Fruit fly (Drosophila melanogaster) whole organism: ENCODE measurements around the gene CG31798.

ENCODE experiments used
- CG8478 ChIP-seq: fragments of >200 bp; optimal IDR thresholded peaks from 2 replicates; lab custom pipeline; 2018; ENCODE audit warnings: inconsistent platforms
- Dll ChIP-seq: fragments of >200 bp; optimal IDR thresholded peaks from 2 replicates; lab custom pipeline; 2017
- EcR ChIP-seq, 2 experiments: fragments of >200 bp; optimal IDR thresholded peaks; 2 replicates each; lab custom pipeline; 2017; ENCODE audit warnings: missing biosample characterization in 2 of 2, missing genetic modification characterization in 2 of 2, missing genetic modification reagents in 2 of 2
- pan ChIP-seq: fragments of >200 bp; optimal IDR thresholded peaks from 2 replicates; lab custom pipeline; 2017
- psq ChIP-seq: fragments of >200 bp; optimal IDR thresholded peaks from 2 replicates; lab custom pipeline; 2017
- usp ChIP-seq: fragments of >200 bp; optimal IDR thresholded peaks from 2 replicates; lab custom pipeline; 2017; ENCODE audit warnings: missing biosample characterization, missing genetic modification characterization, mixed read lengths

DNA sequence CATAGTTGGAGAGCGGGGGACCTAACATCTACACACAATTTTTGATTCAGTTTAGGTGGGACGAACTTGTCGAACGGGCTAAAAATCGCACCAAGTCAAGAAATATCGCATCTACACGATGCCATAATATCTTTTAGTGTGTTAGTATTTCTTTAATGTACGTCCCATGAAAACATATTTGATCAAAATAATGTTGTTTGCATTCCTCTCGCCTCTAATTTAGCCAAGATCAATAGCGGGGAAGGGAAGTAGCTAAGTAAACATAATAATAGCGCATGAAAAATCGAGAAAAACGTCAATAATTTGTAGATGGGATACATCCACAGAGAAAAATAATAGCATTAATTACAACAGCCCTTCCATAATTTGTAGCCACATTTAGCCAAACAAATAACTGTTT lies 18.0 kb downstream of the CG31798 start:
- no peak for TF ChIP-seq CG8478 (lab: Kevin White, UChicago)
- no peak for TF ChIP-seq EcR (GFP tag; optimal IDR thresholded peaks at IDR 0.05; lab: Kevin White, UChicago)
- no peak for TF ChIP-seq usp
- TF ChIP-seq psq (lab: Kevin White, UChicago), result no peak
- TF ChIP-seq Dll, result no peak
- no peak for TF ChIP-seq pan (lab: Kevin White, UChicago)
